Worm (Caenorhabditis elegans): ENCODE results near the gene sams-1.
"Not testable (repeated sequence)": the region's sequence is repeated elsewhere in the genome, so short reads cannot be mapped to it uniquely, and the experiment has no call there.

Gene sams-1

DNA sequence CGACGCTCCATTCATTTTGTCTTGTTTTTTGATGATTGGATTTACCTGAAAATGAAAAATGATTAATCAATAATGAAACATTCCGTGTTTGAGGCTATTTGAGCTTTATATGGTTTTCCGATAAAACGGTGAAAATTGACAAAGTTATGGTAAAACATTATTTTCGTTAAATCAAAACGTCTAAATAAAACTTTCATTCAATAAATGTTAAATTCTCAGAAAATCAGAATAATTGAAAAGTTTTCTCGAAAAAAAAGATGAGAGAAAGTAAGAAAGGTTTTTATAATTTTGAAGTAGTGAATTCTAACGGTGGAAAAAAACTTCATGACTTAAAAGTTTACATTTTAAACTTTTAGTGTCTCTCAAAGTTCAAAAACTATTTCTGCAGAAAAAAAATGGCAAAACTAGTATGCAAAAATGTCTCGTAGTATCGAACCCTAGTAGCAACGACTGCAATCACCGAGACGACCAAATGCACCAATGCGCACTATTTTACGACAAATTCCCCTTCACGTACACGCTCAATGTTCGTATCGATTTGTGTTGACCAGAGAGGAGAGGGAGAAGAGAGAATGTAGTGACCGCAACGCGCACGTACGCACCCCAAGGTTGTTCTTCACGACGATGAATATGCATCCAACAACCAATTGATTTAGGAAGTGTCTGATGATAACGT is 18.8 kb upstream of the sams-1 start, which contains the start of gene nfya-1:
Gene nfya-1 (minus strand): TSS at position 51 of the 676 bp plus-strand sequence.
- TF ChIP-seq him-1 (tag; optimal IDR thresholded peaks at IDR 0.05) (no peak), W03F9.2 (tag; optimal IDR thresholded peaks at IDR 0.05) (no peak), dao-5 (tag; optimal IDR thresholded peaks at IDR 0.05) (no peak)

DNA sequence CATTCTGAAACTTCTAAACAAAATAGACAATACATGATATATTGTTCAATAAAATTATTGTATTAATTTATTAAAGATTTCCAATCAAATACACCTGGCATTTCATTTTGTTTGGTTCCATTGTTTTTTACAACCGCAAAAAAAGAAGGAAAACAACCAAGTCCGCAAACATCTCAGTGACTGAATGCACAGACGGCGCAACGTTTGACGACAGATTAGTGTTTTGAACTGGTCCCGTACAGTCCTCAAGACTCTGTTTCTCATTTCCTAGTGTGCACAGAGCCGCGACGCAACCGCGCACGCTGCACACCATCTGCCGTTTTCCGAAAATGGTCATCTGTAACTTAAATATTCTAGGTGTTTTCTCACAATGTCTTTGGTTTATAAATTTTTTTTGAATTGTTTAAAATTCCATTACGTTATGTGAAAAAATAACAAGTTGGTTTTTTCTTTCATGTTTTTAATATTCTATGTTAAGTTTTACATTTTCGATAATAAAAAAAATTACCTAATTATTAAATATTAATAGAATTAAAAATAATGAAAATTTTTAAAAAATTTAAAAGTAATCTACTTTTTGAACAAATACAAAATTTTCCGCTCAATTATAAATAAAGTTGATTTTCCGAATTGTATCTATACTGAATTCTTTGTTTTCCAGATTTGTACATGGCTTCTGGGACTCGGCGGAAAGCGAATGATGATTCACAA is 17.4 kb upstream of the sams-1 start, which contains the start of gene lsd-1:
Gene lsd-1 (plus strand): TSS at position 661 of the 711 bp plus-strand sequence.
- TF ChIP-seq dao-5 (tag; optimal IDR thresholded peaks at IDR 0.05) = no peak
- no peak for TF ChIP-seq him-1 (tag; optimal IDR thresholded peaks at IDR 0.05)
- TF ChIP-seq W03F9.2 (tag; optimal IDR thresholded peaks at IDR 0.05) = no peak

DNA sequence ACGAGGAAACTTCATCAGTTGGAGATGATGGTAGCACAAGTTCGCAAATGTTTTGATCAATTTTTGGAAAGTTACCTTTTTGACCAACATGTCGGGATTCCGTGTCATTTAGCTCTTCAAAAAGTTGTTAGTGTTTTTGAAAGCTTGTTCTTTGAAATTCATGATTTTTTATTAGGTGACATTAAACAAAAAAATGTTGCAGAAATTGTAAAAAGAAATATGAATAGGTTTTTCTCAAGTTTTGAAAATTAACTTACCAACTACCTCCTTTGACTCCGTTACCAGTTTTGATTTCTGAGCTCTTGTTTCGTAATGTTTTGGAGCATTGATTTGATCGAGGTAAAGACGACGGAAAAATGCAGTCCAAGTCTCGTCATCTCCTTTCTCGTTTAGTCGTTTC is 13.6 kb upstream of the sams-1 start:
- TF ChIP-seq dao-5 (tag; optimal IDR thresholded peaks at IDR 0.05) (no peak), him-1 (tag; optimal IDR thresholded peaks at IDR 0.05) (no peak), W03F9.2 (tag; optimal IDR thresholded peaks at IDR 0.05) (no peak)

- no peak for TF ChIP-seq him-1 (tag; optimal IDR thresholded peaks at IDR 0.05)
- no peak for TF ChIP-seq W03F9.2 (tag; optimal IDR thresholded peaks at IDR 0.05)
- TF ChIP-seq dao-5 (tag; optimal IDR thresholded peaks at IDR 0.05) = no peak
These were observed 12.5 kb upstream of the sams-1 start, which contains the start of gene T08D10.4 for ce11 chrX:11953229-11953628. Gene T08D10.4 (minus strand): TSS chrX:11953329.

ce11 chrX:11955125-11955524 is 10.6 kb upstream of the sams-1 start, which contains the start of gene T08D10.3:
Gene T08D10.3 (plus strand): TSS chrX:11955425.
- no peak for TF ChIP-seq W03F9.2 (tag; optimal IDR thresholded peaks at IDR 0.05)

DNA sequence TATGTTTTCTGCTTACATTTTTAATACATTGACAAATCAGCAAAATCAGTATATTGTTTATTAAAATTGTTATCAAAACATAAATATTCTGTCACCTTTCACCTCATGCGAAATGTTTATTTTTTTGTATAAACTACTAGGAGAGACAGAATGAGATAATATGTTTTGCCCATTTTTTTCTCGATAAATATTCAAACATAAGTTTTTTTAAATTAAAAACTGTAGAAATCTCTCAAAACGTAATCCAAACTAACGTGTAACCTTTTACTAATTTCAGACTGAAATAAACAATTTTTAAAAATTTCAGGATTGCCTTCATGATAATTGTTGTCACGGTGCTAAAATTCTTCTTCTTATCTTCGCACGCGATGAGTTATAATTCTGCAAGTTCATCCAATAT is 8.5 kb upstream of the sams-1 start, which contains the start of gene T08D10.5:
Gene T08D10.5 (plus strand): TSS at position 301 of the 400 bp plus-strand sequence.
- no peak for TF ChIP-seq dao-5 (tag; optimal IDR thresholded peaks at IDR 0.05)
- no peak for TF ChIP-seq W03F9.2 (tag; optimal IDR thresholded peaks at IDR 0.05)
- TF ChIP-seq him-1 (tag; optimal IDR thresholded peaks at IDR 0.05) = no peak

DNA sequence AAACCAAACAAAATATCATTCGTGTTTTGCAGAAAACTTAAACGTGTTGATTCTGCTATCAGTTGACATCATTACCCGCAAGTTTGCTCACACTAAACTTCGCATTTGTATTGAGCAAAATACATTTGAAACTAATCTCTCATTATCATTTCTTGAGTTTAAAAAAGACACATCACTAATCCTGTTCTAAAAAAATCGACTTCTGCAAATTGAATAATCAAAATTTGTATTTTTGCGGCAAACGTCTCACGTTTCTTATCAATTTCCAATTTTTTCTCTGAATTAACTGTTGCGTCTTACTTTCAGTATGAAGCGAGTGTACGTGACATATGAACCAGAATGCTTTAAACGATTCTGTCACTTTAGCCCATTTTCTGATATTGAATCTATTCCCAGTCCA is 5.9 kb upstream of the sams-1 start, which contains the start of gene C49F5.8:
Gene C49F5.8 (plus strand): TSS at position 301 of the 400 bp plus-strand sequence.
- no peak for TF ChIP-seq dao-5 (tag; optimal IDR thresholded peaks at IDR 0.05)
- TF ChIP-seq W03F9.2 (tag; optimal IDR thresholded peaks at IDR 0.05) = no peak
- no peak for TF ChIP-seq him-1 (tag; optimal IDR thresholded peaks at IDR 0.05)

DNA sequence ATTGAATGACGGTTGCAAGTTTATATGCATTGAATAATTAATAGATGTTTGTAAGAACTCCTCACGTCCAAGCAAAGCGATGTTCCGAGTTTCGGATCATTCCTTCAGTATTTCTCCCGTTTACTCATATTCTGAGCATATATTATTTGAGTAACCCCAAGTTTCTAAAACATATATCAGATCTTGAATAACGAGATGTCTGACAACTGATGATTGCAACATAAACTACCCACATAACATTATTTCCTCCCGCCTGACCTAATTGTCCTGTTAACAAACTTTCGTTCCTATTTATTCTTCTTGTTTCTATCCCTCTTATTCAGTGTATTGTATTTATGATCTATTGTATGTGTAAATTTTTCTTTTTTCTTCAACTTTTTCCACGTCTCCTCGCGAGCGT is 4.7 kb upstream of the sams-1 start, which contains the start of gene C49F5.13:
Gene C49F5.13 (plus strand): TSS at position 301 of the 400 bp plus-strand sequence.
- TF ChIP-seq dao-5, him-1, W03F9.2 (tag; optimal IDR thresholded peaks at IDR 0.05): not testable (repeated sequence)

ce11 chrX:11962050-11962788 is 3.5 kb upstream of the sams-1 start:
- TF ChIP-seq W03F9.2 (tag; optimal IDR thresholded peaks at IDR 0.05) = no peak

- no peak for TF ChIP-seq W03F9.2 (tag; optimal IDR thresholded peaks at IDR 0.05)
- TF ChIP-seq dao-5 (tag; optimal IDR thresholded peaks at IDR 0.05) = no peak
- TF ChIP-seq him-1 (tag; optimal IDR thresholded peaks at IDR 0.05) = no peak
These were observed 2.1 kb upstream of the sams-1 start for ce11 chrX:11963659-11964058.

DNA sequence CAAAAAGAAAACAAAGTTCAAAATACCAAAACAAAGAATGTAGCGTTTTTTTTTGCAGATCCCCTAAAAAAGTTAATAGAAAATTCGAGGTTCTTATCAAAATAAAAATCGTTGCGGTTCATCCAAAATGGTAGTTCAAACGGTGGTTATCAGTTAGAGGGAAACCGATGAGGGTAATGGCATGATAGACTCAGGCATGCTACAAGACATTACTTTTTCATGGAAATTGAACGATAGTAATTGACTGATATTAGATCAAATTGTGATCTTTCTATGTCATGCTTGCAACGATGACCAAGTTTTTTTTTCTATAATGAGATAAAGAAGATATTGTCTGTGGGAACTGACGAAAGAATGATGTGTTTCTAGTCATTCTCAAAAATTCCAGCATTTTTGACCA is 1.2 kb upstream of the sams-1 start:
- TF ChIP-seq dao-5 (tag; optimal IDR thresholded peaks at IDR 0.05) (no peak), him-1 (tag; optimal IDR thresholded peaks at IDR 0.05) (no peak), W03F9.2 (tag; optimal IDR thresholded peaks at IDR 0.05) (no peak)

DNA sequence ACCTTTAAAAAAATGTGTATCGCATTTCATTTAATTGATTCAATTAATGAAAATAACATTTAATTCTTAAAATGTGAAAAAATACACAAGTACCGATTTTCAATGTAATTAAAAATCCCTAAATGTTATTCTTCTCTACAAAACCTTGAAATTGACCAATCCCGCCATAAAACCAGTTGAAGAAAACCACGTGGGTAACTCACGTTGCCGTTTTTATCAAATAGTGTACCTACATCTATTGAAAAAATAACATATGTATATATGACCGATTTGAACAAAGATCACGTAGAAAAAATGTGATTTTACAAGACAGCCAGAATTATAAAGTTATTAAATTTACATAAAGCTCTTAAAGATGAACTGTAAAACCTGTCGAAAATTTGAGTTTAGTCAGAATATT is 599 bp upstream of the sams-1 start:
- no peak for TF ChIP-seq W03F9.2 (tag; optimal IDR thresholded peaks at IDR 0.05)

- TF ChIP-seq W03F9.2 (tag; optimal IDR thresholded peaks at IDR 0.05) (no peak), dao-5 (tag; optimal IDR thresholded peaks at IDR 0.05) (no peak), him-1 (tag; optimal IDR thresholded peaks at IDR 0.05) (no peak)
These were observed 1.3 kb downstream of the sams-1 start for ce11 chrX:11967034-11967433.
